Worm (Caenorhabditis elegans) whole organism, L4 larva: ENCODE data around the gene sra-38.
A peak's percentile ranks its signal among the peaks of the same experiment; 100 is the strongest.

Experiments used
- F10B5.3 ChIP-seq: sonication (generic microtip); optimal IDR thresholded peaks from 2 replicates; lab custom pipeline; 2016; ENCODE audit warnings: mild to moderate bottlenecking, missing genetic modification characterization, missing compliant biosample characterization
- F44E2.7 ChIP-seq: fragments of 200-800 bp; sonication (Bioruptor generic); IDR thresholded peaks from 2 replicates; pipeline ENCODE4 v2.1.2; 2022; ENCODE audit warnings: missing genetic modification characterization, missing compliant biosample characterization
- F49E8.2 ChIP-seq: sonication (generic microtip); optimal IDR thresholded peaks from 2 replicates; lab custom pipeline; 2016; ENCODE audit warnings: missing compliant biosample characterization, mild to moderate bottlenecking, missing genetic modification characterization, borderline replicate concordance
- T26A8.4 ChIP-seq: fragments of 200-800 bp; sonication (Bioruptor generic); IDR thresholded peaks from 2 replicates; pipeline ENCODE4 v1.3.6; 2022; ENCODE audit warnings: missing genetic modification characterization, missing compliant biosample characterization
- Y5F2A.4 ChIP-seq: fragments of 200-800 bp; sonication (Bioruptor generic); optimal IDR thresholded peaks from 2 replicates; lab custom pipeline; 2018; ENCODE audit warnings: mild to moderate bottlenecking, missing genetic modification characterization, missing compliant biosample characterization
- ZK337.2 ChIP-seq: fragments of 200-800 bp; sonication (Bioruptor generic); IDR thresholded peaks from 2 replicates; pipeline ENCODE4 v1.3.6; 2022; ENCODE audit warnings: missing genetic modification reagents, missing genetic modification characterization, missing compliant biosample characterization
- aha-1 ChIP-seq: fragments of 150-350 bp; peaks from one replicate; lab custom pipeline; 2014; ENCODE audit warnings: missing biosample characterization, missing genetic modification characterization
- ama-1 ChIP-seq: fragments of 150-350 bp; optimal IDR thresholded peaks from 2 replicates; lab custom pipeline; 2014; ENCODE audit warnings: inconsistent platforms, mixed read lengths
- arid-1 ChIP-seq: fragments of 200-800 bp; sonication (Bioruptor generic); conservative IDR thresholded peaks from 2 replicates; pipeline ENCODE4 v1.3.6; 2022; ENCODE audit warnings: missing genetic modification reagents, missing genetic modification characterization, missing compliant biosample characterization
- ceh-20 ChIP-seq: fragments of 200-800 bp; sonication (Bioruptor generic); IDR thresholded peaks from 2 replicates; pipeline ENCODE4 v1.3.6; 2022; ENCODE audit warnings: missing genetic modification reagents, missing genetic modification characterization, missing compliant biosample characterization
- ceh-28 ChIP-seq: fragments of 150-350 bp; optimal IDR thresholded peaks from 2 replicates; lab custom pipeline; 2014; ENCODE audit warnings: missing biosample characterization, missing genetic modification reagents, missing genetic modification characterization
- ceh-44 ChIP-seq: fragments of 200-800 bp; sonication (Bioruptor generic); IDR thresholded peaks from 2 replicates; pipeline ENCODE4 v1.3.6; 2022; ENCODE audit warnings: missing genetic modification reagents, missing genetic modification characterization, missing compliant biosample characterization
- daf-16 ChIP-seq, 3 experiments: sonication (generic microtip); optimal IDR thresholded peaks; 2 replicates each; lab custom pipeline; 2016 to 2017; ENCODE audit warnings: missing genetic modification characterization in 3 of 3, missing genetic modification reagents in 3 of 3, mild to moderate bottlenecking in 2 of 3, missing compliant biosample characterization in 2 of 3, missing biosample characterization in 1 of 3, moderate library complexity in 1 of 3
- dmd-6 ChIP-seq: fragments of 200-800 bp; sonication (Bioruptor generic); IDR thresholded peaks from 2 replicates; pipeline ENCODE4 v1.3.6; 2022; ENCODE audit warnings: missing genetic modification reagents, missing genetic modification characterization, missing compliant biosample characterization
- dmd-8 ChIP-seq: fragments of 200-800 bp; sonication (Bioruptor generic); IDR thresholded peaks from 2 replicates; pipeline ENCODE4 v1.3.6; 2022; ENCODE audit warnings: missing genetic modification characterization, missing compliant biosample characterization
- dmd-9 ChIP-seq: fragments of 200-800 bp; sonication (Bioruptor generic); IDR thresholded peaks from 2 replicates; pipeline ENCODE4 v1.3.6; 2022; ENCODE audit warnings: missing genetic modification reagents, missing genetic modification characterization, missing compliant biosample characterization
- egl-27 ChIP-seq: sonication (generic microtip); optimal IDR thresholded peaks from 3 replicates; lab custom pipeline; 2017; ENCODE audit warnings: missing biosample characterization, missing genetic modification reagents, missing genetic modification characterization
- fos-1 ChIP-seq: fragments of 150-350 bp; optimal IDR thresholded peaks from 2 replicates; lab custom pipeline; 2014; ENCODE audit warnings: missing biosample characterization, missing genetic modification characterization
- hlh-11 ChIP-seq: fragments of 200-800 bp; sonication (Bioruptor generic); optimal IDR thresholded peaks from 2 replicates; lab custom pipeline; 2018; ENCODE audit warnings: mild to moderate bottlenecking, missing genetic modification characterization, missing compliant biosample characterization
- hmg-1.1 ChIP-seq: fragments of 200-800 bp; sonication (Bioruptor generic); IDR thresholded peaks from 2 replicates; pipeline ENCODE4 v1.3.6; 2022; ENCODE audit warnings: missing genetic modification reagents, missing genetic modification characterization, missing compliant biosample characterization
- lim-7 ChIP-seq: fragments of 200-800 bp; sonication (Bioruptor generic); IDR thresholded peaks from 2 replicates; pipeline ENCODE4 v1.3.6; 2022; ENCODE audit warnings: missing genetic modification characterization, missing compliant biosample characterization
- lin-1 ChIP-seq: fragments of 200-800 bp; sonication (Bioruptor generic); IDR thresholded peaks from 2 replicates; pipeline ENCODE4 v1.3.6; 2022; ENCODE audit warnings: missing genetic modification reagents, missing genetic modification characterization, missing compliant biosample characterization
- lin-39 ChIP-seq: fragments of 150-350 bp; optimal IDR thresholded peaks from 2 replicates; lab custom pipeline; 2014; ENCODE audit warnings: missing biosample characterization, missing genetic modification reagents, missing genetic modification characterization
- madf-9 ChIP-seq: fragments of 200-800 bp; sonication (Bioruptor generic); conservative IDR thresholded peaks from 2 replicates; pipeline ENCODE4 v1.3.6; 2022; ENCODE audit warnings: missing genetic modification reagents, missing genetic modification characterization, missing compliant biosample characterization
- nhr-10 ChIP-seq: fragments of 150-350 bp; optimal IDR thresholded peaks from 2 replicates; lab custom pipeline; 2014; ENCODE audit warnings: missing biosample characterization, missing genetic modification characterization
- nhr-111 ChIP-seq: fragments of 200-800 bp; sonication (Bioruptor generic); optimal IDR thresholded peaks from 2 replicates; lab custom pipeline; 2018; ENCODE audit warnings: mild to moderate bottlenecking, missing genetic modification characterization, missing compliant biosample characterization
- nhr-237 ChIP-seq: sonication (generic microtip); optimal IDR thresholded peaks from 2 replicates; lab custom pipeline; 2017; ENCODE audit warnings: missing biosample characterization, missing genetic modification characterization
- nhr-76 ChIP-seq: fragments of 150-350 bp; optimal IDR thresholded peaks from 2 replicates; lab custom pipeline; 2014; ENCODE audit warnings: missing biosample characterization, missing genetic modification characterization
- pha-4 ChIP-seq, 2 experiments: fragments of 150-350 bp in 1 of 2; fragments of 200-800 bp in 1 of 2; sonication (Bioruptor generic) in 1 of 2; IDR thresholded peaks in 1 of 2; optimal IDR thresholded peaks in 1 of 2; 2 replicates each; pipeline versions ENCODE4 v1.3.6 to Lab custom; 2014 to 2022; ENCODE audit warnings: missing genetic modification characterization in 2 of 2, missing genetic modification reagents in 2 of 2, missing biosample characterization in 1 of 2, missing compliant biosample characterization in 1 of 2
- pqm-1 ChIP-seq: sonication (generic microtip); optimal IDR thresholded peaks from 2 replicates; lab custom pipeline; 2017; ENCODE audit warnings: missing biosample characterization, missing genetic modification characterization
- saeg-2 ChIP-seq: fragments of 200-800 bp; sonication (Bioruptor generic); IDR thresholded peaks from 2 replicates; pipeline ENCODE4 v1.3.6; 2022; ENCODE audit warnings: missing genetic modification reagents, missing genetic modification characterization, missing compliant biosample characterization
- sdz-12 ChIP-seq: fragments of 200-800 bp; sonication (Bioruptor generic); optimal IDR thresholded peaks from 2 replicates; lab custom pipeline; 2018; ENCODE audit warnings: mild to moderate bottlenecking, missing genetic modification characterization, missing compliant biosample characterization
- skn-1 ChIP-seq: fragments of 150-350 bp; optimal IDR thresholded peaks from 2 replicates; lab custom pipeline; 2014; ENCODE audit warnings: missing biosample characterization, missing genetic modification characterization
- snpc-1.2 ChIP-seq: fragments of 200-800 bp; sonication (Bioruptor generic); IDR thresholded peaks from 2 replicates; pipeline ENCODE4 v1.3.6; 2022; ENCODE audit warnings: missing genetic modification reagents, missing genetic modification characterization, missing compliant biosample characterization
- spr-3 ChIP-seq: fragments of 200-800 bp; sonication (Bioruptor generic); optimal IDR thresholded peaks from 2 replicates; lab custom pipeline; 2018; ENCODE audit warnings: mild to moderate bottlenecking, missing genetic modification characterization, missing compliant biosample characterization
- tra-1 ChIP-seq: fragments of 200-800 bp; sonication (Bioruptor generic); IDR thresholded peaks from 2 replicates; pipeline ENCODE4 v1.3.6; 2022; ENCODE audit warnings: missing genetic modification reagents, missing genetic modification characterization, missing compliant biosample characterization
- unc-130 ChIP-seq: sonication (generic microtip); optimal IDR thresholded peaks from 2 replicates; lab custom pipeline; 2016; ENCODE audit warnings: missing genetic modification reagents, missing genetic modification characterization, missing compliant biosample characterization
- unc-62 ChIP-seq, 3 experiments: fragments of 150-350 bp in 1 of 3; sonication (generic microtip); optimal IDR thresholded peaks in 2 of 3; peaks in 1 of 3; 1 replicate in 1 of 3; 2 replicates in 2 of 3; lab custom pipeline; 2014 to 2017; ENCODE audit warnings: missing biosample characterization in 3 of 3, missing genetic modification characterization in 3 of 3, missing genetic modification reagents in 3 of 3, missing genotype in 1 of 3
- zag-1 ChIP-seq: fragments of 150-350 bp; optimal IDR thresholded peaks from 2 replicates; lab custom pipeline; 2014; ENCODE audit warnings: missing biosample characterization, missing genetic modification characterization
- zfp-3 ChIP-seq: fragments of 200-800 bp; sonication (Bioruptor generic); conservative IDR thresholded peaks from 2 replicates; pipeline ENCODE4 v1.3.6; 2022; ENCODE audit warnings: missing genetic modification reagents, missing genetic modification characterization, missing compliant biosample characterization
- ztf-11 ChIP-seq: fragments of 150-350 bp; optimal IDR thresholded peaks from 2 replicates; lab custom pipeline; 2014; ENCODE audit warnings: missing biosample characterization, missing genetic modification characterization

Gene sra-38

ce11 chrX:13903769-13904168 lies 3.8 kb upstream of the sra-38 start:
- TF ChIP-seq madf-9 (no peak), aha-1 (peak; percentile 94)

ce11 chrX:13903328-13903727 lies 3.4 kb upstream of the sra-38 start, which contains the start of gene sra-39:
TSS of gene sra-39 (minus strand) at chrX:13903428.
- TF ChIP-seq snpc-1.2 (no peak), ztf-11 (tag; lab: Kevin White, UChicago) (no peak), spr-3 (GFP tag; lab: Kevin White, UChicago) (no peak), dmd-8 (no peak), hlh-11 (no peak), lim-7 (GFP tag; lab: Robert Waterston, UW) (no peak), fos-1 (tag; lab: Kevin White, UChicago) (no peak), lin-39 (no peak), lin-1 (no peak), ceh-28 (tag; lab: Kevin White, UChicago) (no peak), pqm-1 (tag; lab: Kevin White, UChicago) (no peak), dmd-9 (no peak), daf-16 (GFP tag; optimal IDR thresholded peaks at IDR 0.05; lab: Kevin White, UChicago) (no peak), daf-16 (tag; optimal IDR thresholded peaks at IDR 0.05; lab: Kevin White, UChicago) (no peak), tra-1 (no peak), hmg-1.1 (GFP tag; lab: Robert Waterston, UW) (no peak)

- no peak for TF ChIP-seq egl-27 (tag; lab: Kevin White, UChicago)
- TF ChIP-seq unc-62 (GFP tag; optimal IDR thresholded peaks at IDR 0.05 in 1 of 2; lab: Kevin White, UChicago): no peak
- TF ChIP-seq unc-62 (tag; optimal IDR thresholded peaks at IDR 0.05; lab: Kevin White, UChicago): no peak
- TF ChIP-seq F49E8.2 (tag; lab: Kevin White, UChicago): no peak
- no peak for TF ChIP-seq F10B5.3 (tag; lab: Kevin White, UChicago)
- no peak for TF ChIP-seq nhr-237 (tag; lab: Kevin White, UChicago)
- TF ChIP-seq pha-4 (GFP tag; IDR thresholded peaks at IDR 0.05; lab: Robert Waterston, UW): no peak
- no peak for TF ChIP-seq pha-4 (tag; optimal IDR thresholded peaks at IDR 0.05; lab: Kevin White, UChicago)
- no peak for TF ChIP-seq fos-1 (tag; lab: Kevin White, UChicago)
- TF ChIP-seq snpc-1.2: no peak
- no peak for TF ChIP-seq Y5F2A.4
- TF ChIP-seq skn-1: no peak
- TF ChIP-seq zfp-3: no peak
- TF ChIP-seq dmd-9: no peak
- no peak for TF ChIP-seq nhr-76 (tag; lab: Kevin White, UChicago)
- TF ChIP-seq ama-1: no peak
- no peak for TF ChIP-seq saeg-2 (GFP tag; lab: Robert Waterston, UW)
- no peak for TF ChIP-seq nhr-111 (GFP tag; lab: Kevin White, UChicago)
- no peak for TF ChIP-seq ceh-20 (GFP tag; lab: Robert Waterston, UW)
- TF ChIP-seq sdz-12 (GFP tag; lab: Kevin White, UChicago): no peak
- TF ChIP-seq ceh-44 (GFP tag; lab: Robert Waterston, UW): no peak
- no peak for TF ChIP-seq nhr-10
These were observed 6.7 kb downstream of the sra-38 start, which contains the start of gene sra-37 for ce11 chrX:13893256-13893655. TSS of gene sra-37 (minus strand) at chrX:13893356.

ce11 chrX:13886195-13886594 lies 13.8 kb downstream of the sra-38 start:
- TF ChIP-seq nhr-237 (tag; lab: Kevin White, UChicago) (no peak), daf-16 (GFP tag; optimal IDR thresholded peaks at IDR 0.05; lab: Kevin White, UChicago) (no peak), daf-16 (tag; optimal IDR thresholded peaks at IDR 0.05; lab: Kevin White, UChicago) (no peak), F44E2.7 (0 out of 2 replicates have a peak, but pooled peaks have one; percentile 22), skn-1 (no peak), dmd-8 (peak; percentile 47; the same call in 1 of the 2 replicates), arid-1 (GFP tag; lab: Robert Waterston, UW) (0 out of 2 replicates have a peak, but pooled peaks have one; percentile 42), unc-130 (GFP tag; lab: Kevin White, UChicago) (no peak), dmd-6 (GFP tag; lab: Robert Waterston, UW) (0 out of 2 replicates have a peak, but pooled peaks have one; percentile 10), ZK337.2 (GFP tag; lab: Robert Waterston, UW) (no peak), zag-1 (tag; lab: Kevin White, UChicago) (no peak), T26A8.4 (no peak)
- TF ChIP-seq, all 104 proteins: peak for 4
